In genomic region chr2L:14203798-14204398, dm6 we compare ENCODE assay signal across 1 fruit fly cellular context.
TF ChIP-seq lines count a peak whose summit lies in the region.

No protein-coding gene starts in this region.

TF ChIP-seq in whole organism, embryonic, 481 proteins besides CTCF, POLR2A, EP300 and RAD21 (continued from another document):
- TF ChIP-seq Gug (GFP tag; IDR thresholded peaks at IDR 0.05; lab: Robert Waterston, UW) (0 out of 4 replicates have a peak, but pooled peaks have one; percentile 16), CG2678 (tag; optimal IDR thresholded peaks at IDR 0.05; lab: Kevin White, UChicago) (peak; percentile 5), jigr1 (GFP tag; IDR thresholded peaks at IDR 0.05; lab: Robert Waterston, UW) (no peak), CG12219 (GFP tag; optimal IDR thresholded peaks at IDR 0.05; lab: Kevin White, UChicago) (no peak), dmrt99B (tag; optimal IDR thresholded peaks at IDR 0.05; lab: Kevin White, UChicago) (peak; percentile 31), lab (GFP tag; optimal IDR thresholded peaks at IDR 0.05; lab: Kevin White, UChicago) (peak; percentile 21), repo (GFP tag; optimal IDR thresholded peaks at IDR 0.05; lab: Kevin White, UChicago) (no peak), H2.0 (GFP tag; IDR thresholded peaks at IDR 0.05; lab: Robert Waterston, UW) (no peak)
